Fruit fly (Drosophila melanogaster): ENCODE results near the gene CG15418.

- TF ChIP-seq psq (optimal IDR thresholded peaks at IDR 0.05) (no peak), h (optimal IDR thresholded peaks at IDR 0.05) (no peak)
Measured at dm6 chr2L:3587907-3588733, 33.4 kb downstream of the CG15418 start.

All from Kc167 (cell line).